Fruit fly (Drosophila melanogaster) whole organism, prepupa: Measurements from ENCODE around the gene CG32971.

ENCODE experiments used
- Blimp-1 ChIP-seq: fragments of 200-800 bp; sonication (Bioruptor generic); optimal IDR thresholded peaks from 3 replicates; lab custom pipeline; 2017; ENCODE audit warnings: missing biosample characterization, missing genetic modification characterization, mild to moderate bottlenecking, moderate library complexity, missing genetic modification reagents
- CG10631 ChIP-seq: fragments of 200-800 bp; sonication (Bioruptor generic); optimal IDR thresholded peaks from 2 replicates; lab custom pipeline; 2016; ENCODE audit warnings: missing biosample characterization, missing genetic modification characterization
- CG10669 ChIP-seq: fragments of 200-800 bp; sonication (Bioruptor generic); optimal IDR thresholded peaks from 3 replicates; lab custom pipeline; 2018; ENCODE audit warnings: missing biosample characterization, mild to moderate bottlenecking, missing genetic modification characterization, moderate library complexity
- CG11294 ChIP-seq: fragments of 200-800 bp; sonication (Bioruptor generic); IDR thresholded peaks from 2 replicates; pipeline ENCODE4 v1.3.6; 2022; ENCODE audit warnings: missing biosample characterization, missing genetic modification characterization
- CG11762 ChIP-seq: fragments of 200-800 bp; sonication (Bioruptor generic); optimal IDR thresholded peaks from 3 replicates; lab custom pipeline; 2016; ENCODE audit warnings: missing biosample characterization, missing genetic modification characterization; ENCODE audit not compliant: insufficient read depth
- CG11902 ChIP-seq: fragments of 200-800 bp; sonication (Bioruptor generic); optimal IDR thresholded peaks from 3 replicates; lab custom pipeline; 2016; ENCODE audit warnings: missing biosample characterization, missing genetic modification characterization
- CG15336 ChIP-seq: fragments of 200-800 bp; sonication (Bioruptor generic); IDR thresholded peaks from 2 replicates; pipeline ENCODE4 v1.3.6; 2022; ENCODE audit warnings: missing biosample characterization, missing genetic modification characterization
- CG1621 ChIP-seq: fragments of 200-800 bp; sonication (Bioruptor generic); optimal IDR thresholded peaks from 3 replicates; lab custom pipeline; 2018; ENCODE audit warnings: missing biosample characterization, mild to moderate bottlenecking, missing genetic modification characterization
- CG3032 ChIP-seq: fragments of 200-800 bp; optimal IDR thresholded peaks from 2 replicates; lab custom pipeline; 2019; ENCODE audit warnings: missing biosample characterization, mild to moderate bottlenecking, missing genetic modification characterization, moderate library complexity
- CG31627 ChIP-seq: fragments of 200-800 bp; sonication (Bioruptor generic); optimal IDR thresholded peaks from 3 replicates; lab custom pipeline; 2016; ENCODE audit warnings: missing biosample characterization, missing genetic modification characterization
- CG32006 ChIP-seq: fragments of 200-800 bp; sonication (Bioruptor generic); optimal IDR thresholded peaks from 3 replicates; lab custom pipeline; 2017; ENCODE audit warnings: missing biosample characterization, mild to moderate bottlenecking, missing genetic modification characterization
- CG34406 ChIP-seq: fragments of 200-800 bp; sonication (Bioruptor generic); optimal IDR thresholded peaks from 3 replicates; lab custom pipeline; 2016; ENCODE audit warnings: missing biosample characterization, missing genetic modification characterization
- CG3919 ChIP-seq: fragments of 200-800 bp; sonication (Bioruptor generic); optimal IDR thresholded peaks from 3 replicates; lab custom pipeline; 2016; ENCODE audit warnings: missing biosample characterization, missing genetic modification characterization
- CG4318 ChIP-seq: fragments of 200-800 bp; sonication (Bioruptor generic); optimal IDR thresholded peaks from 3 replicates; lab custom pipeline; 2017; ENCODE audit warnings: missing biosample characterization, mild to moderate bottlenecking, missing genetic modification characterization
- CG6163 ChIP-seq: fragments of 200-800 bp; sonication (Bioruptor generic); IDR thresholded peaks from 3 replicates; pipeline ENCODE4 v1.3.6; 2022; ENCODE audit warnings: missing biosample characterization, missing genetic modification characterization
- CG6792 ChIP-seq: fragments of 200-800 bp; sonication (Bioruptor generic); optimal IDR thresholded peaks from 3 replicates; lab custom pipeline; 2016; ENCODE audit warnings: missing biosample characterization, missing genetic modification characterization
- CG6854 ChIP-seq: fragments of 200-800 bp; sonication (Bioruptor generic); optimal IDR thresholded peaks from 2 replicates; lab custom pipeline; 2017; ENCODE audit warnings: missing biosample characterization, mild to moderate bottlenecking, missing genetic modification characterization
- CG7368 ChIP-seq: fragments of 200-800 bp; sonication (Bioruptor generic); optimal IDR thresholded peaks from 3 replicates; lab custom pipeline; 2016; ENCODE audit warnings: missing biosample characterization, missing genetic modification characterization
- CG8319 ChIP-seq: fragments of 200-800 bp; sonication (Bioruptor generic); optimal IDR thresholded peaks from 3 replicates; lab custom pipeline; 2016; ENCODE audit warnings: missing biosample characterization, missing genetic modification characterization
- CG8632 ChIP-seq: fragments of 200-800 bp; sonication (Bioruptor generic); optimal IDR thresholded peaks from 3 replicates; lab custom pipeline; 2016; ENCODE audit warnings: missing biosample characterization, missing genetic modification characterization
- CG9139 ChIP-seq: fragments of 200-800 bp; sonication (Bioruptor generic); optimal IDR thresholded peaks from 3 replicates; lab custom pipeline; 2017; ENCODE audit warnings: missing biosample characterization, mild to moderate bottlenecking, missing genetic modification characterization
- Eip75B ChIP-seq: fragments of 200-800 bp; sonication (Bioruptor generic); optimal IDR thresholded peaks from 3 replicates; lab custom pipeline; 2016; ENCODE audit warnings: missing biosample characterization, missing genetic modification characterization
- Eip78C ChIP-seq: fragments of 200-800 bp; sonication (Bioruptor generic); peaks from one replicate; lab custom pipeline; 2016; ENCODE audit warnings: missing biosample characterization, missing genetic modification characterization
- Eip93F ChIP-seq: fragments of 200-800 bp; sonication (Bioruptor generic); optimal IDR thresholded peaks from 2 replicates; lab custom pipeline; 2016; ENCODE audit warnings: missing biosample characterization, mild to moderate bottlenecking, missing genetic modification characterization
- Ets21C ChIP-seq: fragments of 200-800 bp; sonication (Bioruptor generic); optimal IDR thresholded peaks from 3 replicates; lab custom pipeline; 2016; ENCODE audit warnings: missing biosample characterization, missing genetic modification characterization
- Gug ChIP-seq: fragments of 200-800 bp; sonication (Bioruptor generic); IDR thresholded peaks from 2 replicates; pipeline ENCODE4 v1.3.6; 2022; ENCODE audit warnings: missing biosample characterization, missing genetic modification characterization
- Hr38 ChIP-seq: sonication (Bioruptor generic); optimal IDR thresholded peaks from 2 replicates; lab custom pipeline; 2016; ENCODE audit warnings: missing biosample characterization, missing genetic modification characterization
- Hr39 ChIP-seq: fragments of 200-800 bp; sonication (Bioruptor generic); optimal IDR thresholded peaks from 2 replicates; lab custom pipeline; 2016; ENCODE audit warnings: missing biosample characterization, missing genetic modification characterization
- Lpt ChIP-seq: fragments of 200-800 bp; sonication (Bioruptor generic); optimal IDR thresholded peaks from 3 replicates; lab custom pipeline; 2016; ENCODE audit warnings: missing biosample characterization, missing genetic modification characterization
- Met ChIP-seq: fragments of 200-800 bp; sonication (Bioruptor generic); optimal IDR thresholded peaks from 3 replicates; lab custom pipeline; 2016; ENCODE audit warnings: missing biosample characterization, missing genetic modification characterization
- OdsH ChIP-seq: fragments of 200-800 bp; sonication (Bioruptor generic); optimal IDR thresholded peaks from 3 replicates; lab custom pipeline; 2016; ENCODE audit warnings: missing biosample characterization, missing genetic modification characterization
- Sox14 ChIP-seq: fragments of 200-800 bp; sonication (Bioruptor generic); optimal IDR thresholded peaks from 3 replicates; lab custom pipeline; 2016; ENCODE audit warnings: missing biosample characterization, missing genetic modification characterization
- Sox15 ChIP-seq: fragments of 200-800 bp; sonication (Bioruptor generic); optimal IDR thresholded peaks from 3 replicates; lab custom pipeline; 2016; ENCODE audit warnings: missing biosample characterization, missing genetic modification characterization
- achi ChIP-seq: fragments of 200-800 bp; sonication (Bioruptor generic); optimal IDR thresholded peaks from 3 replicates; lab custom pipeline; 2016; ENCODE audit warnings: missing biosample characterization, missing genetic modification characterization
- acj6 ChIP-seq: fragments of 200-800 bp; sonication (Bioruptor generic); optimal IDR thresholded peaks from 3 replicates; lab custom pipeline; 2016; ENCODE audit warnings: missing biosample characterization, missing genetic modification characterization
- cyc ChIP-seq: fragments of 200-800 bp; sonication (Bioruptor generic); optimal IDR thresholded peaks from 3 replicates; lab custom pipeline; 2016; ENCODE audit warnings: missing biosample characterization, missing genetic modification characterization
- dac ChIP-seq: fragments of 200-800 bp; sonication (Bioruptor generic); optimal IDR thresholded peaks from 2 replicates; lab custom pipeline; 2017; ENCODE audit warnings: missing biosample characterization, mild to moderate bottlenecking, missing genetic modification characterization
- dsx ChIP-seq: fragments of 200-800 bp; optimal IDR thresholded peaks from 3 replicates; lab custom pipeline; 2019; ENCODE audit warnings: missing biosample characterization, mild to moderate bottlenecking, missing genetic modification characterization, moderate library complexity; ENCODE audit not compliant: poor library complexity, severe bottlenecking
- eg ChIP-seq: fragments of 200-800 bp; sonication (Bioruptor generic); IDR thresholded peaks from 3 replicates; pipeline ENCODE4 v1.3.6; 2022; ENCODE audit warnings: missing biosample characterization, missing genetic modification characterization
- esn ChIP-seq: fragments of 200-800 bp; sonication (Bioruptor generic); optimal IDR thresholded peaks from 2 replicates; lab custom pipeline; 2016; ENCODE audit warnings: missing biosample characterization, mild to moderate bottlenecking, missing genetic modification characterization, moderate library complexity
- fd59A ChIP-seq: fragments of 200-800 bp; sonication (Bioruptor generic); optimal IDR thresholded peaks from 2 replicates; lab custom pipeline; 2017; ENCODE audit warnings: missing biosample characterization, mild to moderate bottlenecking, missing genetic modification characterization, missing genetic modification reagents
- fd85E ChIP-seq: fragments of 200-800 bp; sonication (Bioruptor generic); optimal IDR thresholded peaks from 3 replicates; lab custom pipeline; 2016; ENCODE audit warnings: missing biosample characterization, missing genetic modification characterization
- fkh ChIP-seq: fragments of 200-800 bp; sonication (Bioruptor generic); optimal IDR thresholded peaks from 3 replicates; lab custom pipeline; 2017; ENCODE audit warnings: missing biosample characterization, mild to moderate bottlenecking, missing genetic modification characterization, moderate library complexity
- lz ChIP-seq: fragments of 200-800 bp; sonication (Bioruptor generic); optimal IDR thresholded peaks from 3 replicates; lab custom pipeline; 2016; ENCODE audit warnings: missing biosample characterization, missing genetic modification characterization
- net ChIP-seq: fragments of 200-800 bp; sonication (Bioruptor generic); optimal IDR thresholded peaks from 3 replicates; lab custom pipeline; 2016; ENCODE audit warnings: missing biosample characterization, missing genetic modification characterization
- pdm3 ChIP-seq: fragments of 200-800 bp; sonication (Bioruptor generic); optimal IDR thresholded peaks from 3 replicates; lab custom pipeline; 2016; ENCODE audit warnings: missing biosample characterization, missing genetic modification characterization
- spab ChIP-seq: fragments of 200-800 bp; sonication (Bioruptor generic); optimal IDR thresholded peaks from 2 replicates; lab custom pipeline; 2017; ENCODE audit warnings: missing biosample characterization, mild to moderate bottlenecking, missing genetic modification characterization, missing genetic modification reagents
- ss ChIP-seq, 2 experiments: fragments of 200-800 bp; sonication (Bioruptor generic); optimal IDR thresholded peaks; 2 replicates in 1 of 2; 3 replicates in 1 of 2; lab custom pipeline; 2017 to 2018; ENCODE audit warnings: mild to moderate bottlenecking in 2 of 2, missing biosample characterization in 2 of 2, missing genetic modification characterization in 2 of 2, moderate library complexity in 1 of 2
- svp ChIP-seq: fragments of 200-800 bp; sonication (Bioruptor generic); peaks from one replicate; lab custom pipeline; 2016; ENCODE audit warnings: missing biosample characterization, missing genetic modification characterization
- vri ChIP-seq: fragments of 200-800 bp; sonication (Bioruptor generic); optimal IDR thresholded peaks from 3 replicates; lab custom pipeline; 2016; ENCODE audit warnings: missing biosample characterization, mild to moderate bottlenecking, missing genetic modification characterization

Gene CG32971

dm6 chr2L:14300718-14301361 lies 26.2 kb downstream of the CG32971 start:
- TF ChIP-seq svp (peak; percentile 54), net (GFP tag; lab: Kevin White, UChicago) (peak; percentile 16), CG11902 (GFP tag; lab: Kevin White, UChicago) (no peak), pdm3 (GFP tag; lab: Kevin White, UChicago) (no peak), CG32006 (no peak), ss (GFP tag; optimal IDR thresholded peaks at IDR 0.05; lab: Kevin White, UChicago) (no peak), CG8319 (GFP tag; lab: Kevin White, UChicago) (no peak), CG3919 (peak; percentile 26), CG10631 (GFP tag; lab: Kevin White, UChicago) (no peak), vri (GFP tag; lab: Kevin White, UChicago) (no peak), eg (GFP tag; lab: Robert Waterston, UW) (peak; percentile 37; the same call in 1 of the 3 replicates), Hr38 (GFP tag; lab: Kevin White, UChicago) (no peak), fkh (GFP tag; lab: Kevin White, UChicago) (no peak), CG34406 (no peak), CG1621 (tag; lab: Kevin White, UChicago) (no peak), CG3032 (tag; lab: Kevin White, UChicago) (no peak), CG11294 (GFP tag; lab: Robert Waterston, UW) (no peak), Ets21C (GFP tag; lab: Kevin White, UChicago) (no peak), esn (GFP tag; lab: Kevin White, UChicago) (no peak), Gug (GFP tag; lab: Robert Waterston, UW) (no peak), CG11762 (GFP tag; lab: Kevin White, UChicago) (no peak), fd85E (GFP tag; lab: Kevin White, UChicago) (no peak), CG8632 (GFP tag; lab: Kevin White, UChicago) (no peak), acj6 (no peak), CG6792 (GFP tag; lab: Kevin White, UChicago) (no peak), OdsH (GFP tag; lab: Kevin White, UChicago) (no peak), dsx (GFP tag; lab: Kevin White, UChicago) (peak; percentile 20), CG15336 (GFP tag; lab: Robert Waterston, UW) (peak; percentile 47; the same call in 1 of the 2 replicates), CG4318 (GFP tag; lab: Kevin White, UChicago) (no peak), CG10669 (GFP tag; lab: Kevin White, UChicago) (no peak), spab (GFP tag; lab: Kevin White, UChicago) (no peak), CG31627 (GFP tag; lab: Kevin White, UChicago) (no peak), Lpt (GFP tag; lab: Kevin White, UChicago) (no peak), Blimp-1 (GFP tag; lab: Kevin White, UChicago) (no peak), CG6854 (no peak), Eip75B (GFP tag; lab: Kevin White, UChicago) (no peak), CG9139 (GFP tag; lab: Kevin White, UChicago) (peak; percentile 8), fd59A (GFP tag; lab: Kevin White, UChicago) (no peak), Eip93F (GFP tag; lab: Kevin White, UChicago) (no peak), Hr39 (GFP tag; lab: Kevin White, UChicago) (no peak), Met (GFP tag; lab: Kevin White, UChicago) (no peak), dac (no peak), Sox14 (GFP tag; lab: Kevin White, UChicago) (no peak), achi (GFP tag; lab: Kevin White, UChicago) (no peak), CG7368 (GFP tag; lab: Kevin White, UChicago) (no peak), Sox15 (GFP tag; lab: Kevin White, UChicago) (no peak), Eip78C (GFP tag; lab: Kevin White, UChicago) (peak; percentile 60), lz (GFP tag; lab: Kevin White, UChicago) (no peak), cyc (GFP tag; lab: Kevin White, UChicago) (no peak), CG6163 (GFP tag; lab: Robert Waterston, UW) (0 out of 3 replicates have a peak, but pooled peaks have one; percentile 14)
